Fruit fly (Drosophila melanogaster) whole organism, embryonic: Measurements from ENCODE around the gene dsf.
A peak's percentile ranks its signal among the peaks of the same experiment; 100 is the strongest.

Experiments
- BtbVII ChIP-seq: fragments of 200-800 bp; sonication (Bioruptor generic); optimal IDR thresholded peaks from 3 replicates; lab custom pipeline; 2017; ENCODE audit warnings: missing biosample characterization, mild to moderate bottlenecking, missing genetic modification characterization
- CG12104 ChIP-seq: fragments of 200-800 bp; sonication (Bioruptor generic); optimal IDR thresholded peaks from 3 replicates; lab custom pipeline; 2016; ENCODE audit warnings: missing biosample characterization, missing genetic modification characterization
- CG12299 ChIP-seq: fragments of 200-800 bp; sonication (Bioruptor generic); optimal IDR thresholded peaks from 2 replicates; lab custom pipeline; 2018; ENCODE audit warnings: missing biosample characterization, mild to moderate bottlenecking, missing genetic modification characterization
- CG15073 ChIP-seq: fragments of 200-800 bp; sonication (Bioruptor generic); optimal IDR thresholded peaks from 2 replicates; lab custom pipeline; 2016; ENCODE audit warnings: missing biosample characterization, missing genetic modification characterization
- CG16863 ChIP-seq: fragments of 200-800 bp; sonication (Bioruptor generic); optimal IDR thresholded peaks from 3 replicates; lab custom pipeline; 2016; ENCODE audit warnings: missing biosample characterization, missing genetic modification characterization
- CG17612 ChIP-seq: fragments of 200-800 bp; sonication (Bioruptor generic); IDR thresholded peaks from 2 replicates; pipeline ENCODE4 v1.3.6; 2022; ENCODE audit warnings: missing biosample characterization, missing genetic modification characterization
- CG18011 ChIP-seq: fragments of 200-800 bp; sonication (Bioruptor generic); optimal IDR thresholded peaks from 2 replicates; lab custom pipeline; 2017; ENCODE audit warnings: missing biosample characterization, missing genetic modification characterization, mild to moderate bottlenecking, moderate library complexity, missing genotype
- CG1832 ChIP-seq: fragments of 200-800 bp; sonication (Bioruptor generic); optimal IDR thresholded peaks from 2 replicates; lab custom pipeline; 2017; ENCODE audit warnings: missing biosample characterization, mild to moderate bottlenecking, missing genetic modification characterization, inconsistent platforms
- CG18476 ChIP-seq: fragments of 200-800 bp; sonication (Bioruptor generic); optimal IDR thresholded peaks from 2 replicates; lab custom pipeline; 2016; ENCODE audit warnings: missing biosample characterization, mild to moderate bottlenecking, missing genetic modification characterization
- CG3281 ChIP-seq: fragments of 200-800 bp; sonication (Bioruptor generic); optimal IDR thresholded peaks from 3 replicates; lab custom pipeline; 2017; ENCODE audit warnings: missing biosample characterization, mild to moderate bottlenecking, missing genetic modification characterization
- CG34224 ChIP-seq: fragments of 200-800 bp; sonication (Bioruptor generic); IDR thresholded peaks from 3 replicates; pipeline ENCODE4 v1.3.6; 2022; ENCODE audit warnings: missing biosample characterization, missing genetic modification characterization; ENCODE audit not compliant: partially characterized antibody
- CG3847 ChIP-seq: fragments of 200-800 bp; sonication (Bioruptor generic); IDR thresholded peaks from 2 replicates; pipeline ENCODE4 v1.3.6; 2022; ENCODE audit warnings: missing biosample characterization, missing genetic modification characterization
- CG3995 ChIP-seq: fragments of 200-800 bp; sonication (Bioruptor generic); optimal IDR thresholded peaks from 3 replicates; lab custom pipeline; 2016; ENCODE audit warnings: missing biosample characterization, missing genetic modification characterization
- CG4404 ChIP-seq: fragments of 200-800 bp; sonication (Bioruptor generic); IDR thresholded peaks from 2 replicates; pipeline ENCODE4 v1.3.6; 2022; ENCODE audit warnings: missing biosample characterization, missing genetic modification characterization
- CG5245 ChIP-seq: fragments of 200-800 bp; sonication (Bioruptor generic); optimal IDR thresholded peaks from 3 replicates; lab custom pipeline; 2016; ENCODE audit warnings: missing biosample characterization, missing genetic modification characterization
- CG6791 ChIP-seq: fragments of 200-800 bp; sonication (Bioruptor generic); IDR thresholded peaks from 3 replicates; pipeline ENCODE4 v1.3.6; 2022; ENCODE audit warnings: missing biosample characterization, missing genetic modification characterization; ENCODE audit not compliant: partially characterized antibody
- CG6813 ChIP-seq: fragments of 200-800 bp; sonication (Bioruptor generic); optimal IDR thresholded peaks from 2 replicates; lab custom pipeline; 2017; ENCODE audit warnings: missing biosample characterization, missing genetic modification characterization, mild to moderate bottlenecking, moderate library complexity, missing genetic modification reagents
- CG8089 ChIP-seq: fragments of 200-800 bp; sonication (Bioruptor generic); optimal IDR thresholded peaks from 3 replicates; lab custom pipeline; 2016; ENCODE audit warnings: missing biosample characterization, missing genetic modification characterization
- CG8281 ChIP-seq: fragments of 200-800 bp; sonication (Bioruptor generic); optimal IDR thresholded peaks from 2 replicates; lab custom pipeline; 2018; ENCODE audit warnings: missing biosample characterization, mild to moderate bottlenecking, missing genetic modification characterization, moderate library complexity
- CHES-1-like ChIP-seq: fragments of 200-800 bp; sonication (Bioruptor generic); optimal IDR thresholded peaks from 2 replicates; lab custom pipeline; 2016; ENCODE audit warnings: missing biosample characterization, missing genetic modification characterization
- CkIIα-i1 ChIP-seq: fragments of 200-800 bp; sonication (Bioruptor generic); IDR thresholded peaks from 2 replicates; pipeline ENCODE4 v1.3.6; 2022; ENCODE audit warnings: missing biosample characterization, missing genetic modification characterization
- D ChIP-seq, 2 experiments: fragments of 200-800 bp in 1 of 2; fragments of >200 bp in 1 of 2; sonication (Bioruptor generic) in 1 of 2; optimal IDR thresholded peaks; 2 replicates in 1 of 2; 3 replicates in 1 of 2; lab custom pipeline; 2017; ENCODE audit warnings: mild to moderate bottlenecking in 1 of 2, missing biosample characterization in 1 of 2, missing genetic modification characterization in 1 of 2, missing genetic modification reagents in 1 of 2
- D19B ChIP-seq: fragments of 200-800 bp; sonication (Bioruptor generic); optimal IDR thresholded peaks from 2 replicates; lab custom pipeline; 2017; ENCODE audit warnings: missing biosample characterization, mild to moderate bottlenecking, missing genetic modification characterization
- Dip2 ChIP-seq: fragments of 200-800 bp; sonication (Bioruptor generic); IDR thresholded peaks from 2 replicates; pipeline ENCODE4 v1.3.6; 2022; ENCODE audit warnings: missing biosample characterization, missing genetic modification characterization
- Dip3 ChIP-seq: fragments of 200-800 bp; sonication (Bioruptor generic); optimal IDR thresholded peaks from 3 replicates; lab custom pipeline; 2016; ENCODE audit warnings: missing biosample characterization, missing genetic modification characterization
- Doc2 ChIP-seq: fragments of 200-800 bp; sonication (Bioruptor generic); IDR thresholded peaks from 2 replicates; pipeline ENCODE4 v1.3.6; 2022; ENCODE audit warnings: missing biosample characterization, missing genetic modification characterization
- E2f2 ChIP-seq: fragments of 200-800 bp; sonication (Bioruptor generic); IDR thresholded peaks from 2 replicates; pipeline ENCODE4 v1.3.6; 2022; ENCODE audit warnings: missing biosample characterization, missing genetic modification characterization
- H15 ChIP-seq: fragments of 200-800 bp; sonication (Bioruptor generic); IDR thresholded peaks from 3 replicates; pipeline ENCODE4 v1.3.6; 2022; ENCODE audit warnings: missing biosample characterization, missing genetic modification characterization
- Hmx ChIP-seq: fragments of 200-800 bp; sonication (Bioruptor generic); optimal IDR thresholded peaks from 2 replicates; lab custom pipeline; 2016; ENCODE audit warnings: missing biosample characterization, missing genetic modification characterization
- Lim3 ChIP-seq: fragments of 200-800 bp; sonication (Bioruptor generic); IDR thresholded peaks from 2 replicates; pipeline ENCODE4 v1.3.6; 2022; ENCODE audit warnings: missing biosample characterization, missing genetic modification characterization
- MBD-R2 ChIP-seq: fragments of 200-800 bp; sonication (Bioruptor generic); IDR thresholded peaks from 2 replicates; pipeline ENCODE4 v1.3.6; 2022; ENCODE audit warnings: missing biosample characterization, missing genetic modification characterization
- Mrtf ChIP-seq: fragments of 200-800 bp; sonication (Bioruptor generic); IDR thresholded peaks from 3 replicates; pipeline ENCODE4 v1.3.6; 2022; ENCODE audit warnings: missing biosample characterization, missing genetic modification characterization
- Six4 ChIP-seq: fragments of 200-800 bp; sonication (Bioruptor generic); optimal IDR thresholded peaks from 2 replicates; lab custom pipeline; 2016; ENCODE audit warnings: missing biosample characterization, missing genetic modification characterization
- Tbp ChIP-seq: fragments of >200 bp; optimal IDR thresholded peaks from 2 replicates; lab custom pipeline; 2018; ENCODE audit warnings: missing biosample characterization, missing genetic modification characterization
- Vsx1 ChIP-seq: fragments of 200-800 bp; sonication (Bioruptor generic); optimal IDR thresholded peaks from 2 replicates; lab custom pipeline; 2017; ENCODE audit warnings: missing biosample characterization, mild to moderate bottlenecking, missing genetic modification characterization, missing genetic modification reagents
- ab ChIP-seq: fragments of 200-800 bp; sonication (Bioruptor generic); optimal IDR thresholded peaks from 2 replicates; lab custom pipeline; 2016; ENCODE audit warnings: missing biosample characterization, missing genetic modification characterization
- al ChIP-seq: fragments of 200-800 bp; sonication (Bioruptor generic); IDR thresholded peaks from 2 replicates; pipeline ENCODE4 v1.3.6; 2022; ENCODE audit warnings: missing biosample characterization, missing genetic modification characterization
- ash1 ChIP-seq: fragments of 200-800 bp; sonication (Bioruptor generic); optimal IDR thresholded peaks from 2 replicates; lab custom pipeline; 2018; ENCODE audit warnings: missing biosample characterization, mild to moderate bottlenecking, missing genetic modification characterization
- bab2 ChIP-seq: fragments of 200-800 bp; sonication (Bioruptor generic); optimal IDR thresholded peaks from 2 replicates; lab custom pipeline; 2016; ENCODE audit warnings: missing biosample characterization, missing genetic modification characterization
- chm ChIP-seq: fragments of 200-800 bp; sonication (Bioruptor generic); IDR thresholded peaks from 2 replicates; pipeline ENCODE4 v1.3.6; 2022; ENCODE audit warnings: missing biosample characterization, missing genetic modification characterization
- dimm ChIP-seq: fragments of 200-800 bp; sonication (Bioruptor generic); IDR thresholded peaks from 2 replicates; pipeline ENCODE4 v1.3.6; 2022; ENCODE audit warnings: missing biosample characterization, missing genetic modification characterization
- gcm ChIP-seq: fragments of 200-800 bp; sonication (Bioruptor generic); optimal IDR thresholded peaks from 2 replicates; lab custom pipeline; 2019; ENCODE audit warnings: missing biosample characterization, mild to moderate bottlenecking, missing genetic modification characterization, moderate library complexity
- grau ChIP-seq: fragments of 200-800 bp; optimal IDR thresholded peaks from 3 replicates; lab custom pipeline; 2019; ENCODE audit warnings: missing biosample characterization, mild to moderate bottlenecking, missing genetic modification characterization, moderate library complexity
- gt ChIP-seq: fragments of 200-800 bp; sonication (Bioruptor generic); IDR thresholded peaks from 2 replicates; pipeline ENCODE4 v1.3.6; 2022; ENCODE audit warnings: missing biosample characterization, missing genetic modification characterization
- hb ChIP-seq: fragments of 200-800 bp; sonication (Bioruptor generic); IDR thresholded peaks from 3 replicates; pipeline ENCODE4 v1.3.6; 2022; ENCODE audit warnings: missing biosample characterization, missing genetic modification characterization; ENCODE audit not compliant: partially characterized antibody
- lmd ChIP-seq: fragments of 200-800 bp; sonication (Bioruptor generic); IDR thresholded peaks from 2 replicates; pipeline ENCODE4 v1.3.6; 2022; ENCODE audit warnings: missing biosample characterization, missing genetic modification characterization
- mld ChIP-seq: fragments of 200-800 bp; sonication (Bioruptor generic); IDR thresholded peaks from 3 replicates; pipeline ENCODE4 v1.3.6; 2022; ENCODE audit warnings: missing biosample characterization, missing genetic modification characterization; ENCODE audit not compliant: partially characterized antibody
- pum ChIP-seq: fragments of 200-800 bp; sonication (Bioruptor generic); optimal IDR thresholded peaks from 2 replicates; lab custom pipeline; 2016; ENCODE audit warnings: missing biosample characterization, missing genetic modification characterization
- ssp ChIP-seq: fragments of 200-800 bp; sonication (Bioruptor generic); IDR thresholded peaks from 2 replicates; pipeline ENCODE4 v1.3.6; 2022; ENCODE audit warnings: missing biosample characterization, missing genetic modification characterization
- ttk ChIP-seq: fragments of 200-800 bp; sonication (Bioruptor generic); IDR thresholded peaks from 2 replicates; pipeline ENCODE4 v2.1.2; 2022; ENCODE audit warnings: missing biosample characterization, missing genetic modification characterization

Gene dsf

DNA sequence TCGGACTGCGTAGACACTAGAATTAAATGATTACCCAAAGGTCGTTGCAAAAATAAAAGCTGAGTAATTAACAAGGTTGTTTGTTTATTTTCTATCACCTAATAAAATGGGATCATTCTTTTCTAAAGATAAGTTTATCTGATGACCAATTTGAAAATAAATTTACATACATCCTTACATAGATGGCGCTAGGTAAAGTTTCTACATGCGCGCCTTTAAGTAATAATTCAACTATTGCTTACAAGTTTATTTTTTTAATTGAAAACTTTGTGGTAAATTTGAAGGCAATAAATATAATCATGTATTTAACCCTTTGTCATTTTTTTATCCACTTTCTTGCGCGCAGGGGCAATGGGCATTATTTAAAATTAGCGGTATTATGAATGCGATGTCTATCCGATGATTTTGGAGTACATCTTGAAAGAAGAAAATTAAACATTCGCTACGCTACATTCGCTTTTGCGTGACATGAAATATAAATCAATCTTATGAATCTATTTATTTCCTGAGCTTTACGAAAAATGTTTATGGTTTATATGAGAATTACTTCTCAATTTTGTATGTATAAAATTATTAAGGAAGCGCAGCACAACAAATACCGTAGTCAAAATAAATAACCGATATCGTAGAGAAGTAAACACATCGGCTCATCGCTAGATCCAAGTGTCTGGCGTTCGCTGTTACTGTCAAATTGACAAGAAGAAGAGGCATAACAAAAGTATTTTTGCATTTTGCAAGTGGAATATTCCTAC, 23.2 kb downstream of the dsf start, which contains the start of gene CG9044 (continued):
- TF ChIP-seq gcm (no peak), D (optimal IDR thresholded peaks at IDR 0.05; lab: Kevin White, UChicago) (no peak), D (GFP tag; optimal IDR thresholded peaks at IDR 0.05; lab: Kevin White, UChicago) (peak; percentile 34), CG34224 (GFP tag; lab: Robert Waterston, UW) (peak; percentile 83), CG12299 (peak; percentile 19), Six4 (peak; percentile 7), chm (no peak), Hmx (GFP tag; lab: Kevin White, UChicago) (no peak), CG8281 (no peak), lmd (GFP tag; lab: Robert Waterston, UW) (peak; percentile 59; the same call in 1 of the 2 replicates), CG6791 (GFP tag; lab: Robert Waterston, UW) (peak; percentile 88), CG18011 (no peak), CG1832 (GFP tag; lab: Kevin White, UChicago) (no peak), mld (GFP tag; lab: Robert Waterston, UW) (peak; percentile 89), ab (GFP tag; lab: Kevin White, UChicago) (no peak), Dip3 (GFP tag; lab: Kevin White, UChicago) (peak; percentile 66), CG16863 (GFP tag; lab: Kevin White, UChicago) (peak; percentile 19), Tbp (no peak), CG6813 (GFP tag; lab: Kevin White, UChicago) (no peak), MBD-R2 (GFP tag; lab: Robert Waterston, UW) (peak; percentile 75), ssp (peak; percentile 42), CkIIα-i1 (no peak), CG3995 (GFP tag; lab: Kevin White, UChicago) (peak; percentile 79), Dip2 (GFP tag; lab: Robert Waterston, UW) (peak; percentile 91), ttk (GFP tag; lab: Robert Waterston, UW) (no peak), dimm (GFP tag; lab: Robert Waterston, UW) (no peak), Mrtf (GFP tag; lab: Robert Waterston, UW) (no peak), E2f2 (peak; percentile 76), Doc2 (no peak), al (peak; percentile 50), CG15073 (GFP tag; lab: Kevin White, UChicago) (no peak), CG17612 (GFP tag; lab: Robert Waterston, UW) (no peak), CG12104 (GFP tag; lab: Kevin White, UChicago) (peak; percentile 19), pum (GFP tag; lab: Kevin White, UChicago) (peak; percentile 57), CG3281 (GFP tag; lab: Kevin White, UChicago) (no peak), H15 (GFP tag; lab: Robert Waterston, UW) (no peak), bab2 (GFP tag; lab: Kevin White, UChicago) (peak; percentile 67), CG8089 (GFP tag; lab: Kevin White, UChicago) (peak; percentile 33), CG3847 (GFP tag; lab: Robert Waterston, UW) (peak; percentile 64; the same call in 1 of the 2 replicates), BtbVII (peak; percentile 0), CG18476 (GFP tag; lab: Kevin White, UChicago) (peak; percentile 50), CG4404 (GFP tag; lab: Robert Waterston, UW) (peak; percentile 45; the same call in 1 of the 2 replicates), grau (tag; lab: Kevin White, UChicago) (no peak), CHES-1-like (GFP tag; lab: Kevin White, UChicago) (peak; percentile 76), Lim3 (no peak), gt (GFP tag; lab: Robert Waterston, UW) (no peak), hb (GFP tag; lab: Robert Waterston, UW) (peak; percentile 89), CG5245 (no peak), Vsx1 (GFP tag; lab: Kevin White, UChicago) (no peak), D19B (GFP tag; lab: Kevin White, UChicago) (no peak), ash1 (GFP tag; lab: Kevin White, UChicago) (no peak)
